Worm (Caenorhabditis elegans) whole organism, late embryonic: ENCODE data around the gene srv-2.

Experiments used
- F13H6.1 ChIP-seq: sonication (generic microtip); optimal IDR thresholded peaks from 2 replicates; lab custom pipeline; 2016; ENCODE audit warnings: missing genetic modification characterization, missing compliant biosample characterization
- ama-1 ChIP-seq: fragments of 150-350 bp; optimal IDR thresholded peaks from 2 replicates; lab custom pipeline; 2014
- ceh-18 ChIP-seq: sonication (generic microtip); optimal IDR thresholded peaks from 2 replicates; lab custom pipeline; 2016; ENCODE audit warnings: missing genetic modification characterization, missing compliant biosample characterization
- ceh-48 ChIP-seq: sonication (generic microtip); optimal IDR thresholded peaks from 2 replicates; lab custom pipeline; 2016; ENCODE audit warnings: missing genetic modification characterization, inconsistent platforms, missing compliant biosample characterization
- nfya-1 ChIP-seq: sonication (generic microtip); optimal IDR thresholded peaks from 2 replicates; lab custom pipeline; 2017; ENCODE audit warnings: missing genetic modification characterization, mild to moderate bottlenecking, missing compliant biosample characterization, antibody characterized with exemption, moderate library complexity
- pha-4 ChIP-seq: fragments of 150-350 bp; optimal IDR thresholded peaks from 2 replicates; lab custom pipeline; 2018; ENCODE audit warnings: missing biosample characterization, missing genetic modification reagents, missing genetic modification characterization
- pqm-1 ChIP-seq: sonication (generic microtip); optimal IDR thresholded peaks from 2 replicates; lab custom pipeline; 2016; ENCODE audit warnings: missing genetic modification characterization, missing compliant biosample characterization
- pros-1 ChIP-seq: fragments of 150-350 bp; optimal IDR thresholded peaks from 2 replicates; lab custom pipeline; 2014; ENCODE audit warnings: missing biosample characterization, missing genetic modification reagents, missing genetic modification characterization
- sox-4 ChIP-seq: sonication (generic microtip); optimal IDR thresholded peaks from 2 replicates; lab custom pipeline; 2017; ENCODE audit warnings: mild to moderate bottlenecking, missing genetic modification characterization, inconsistent platforms, missing compliant biosample characterization
- tbx-2 ChIP-seq: sonication (generic microtip); optimal IDR thresholded peaks from 2 replicates; lab custom pipeline; 2016; ENCODE audit warnings: missing genetic modification characterization, missing compliant biosample characterization
- tbx-7 ChIP-seq: sonication (generic microtip); optimal IDR thresholded peaks from 2 replicates; lab custom pipeline; 2016; ENCODE audit warnings: missing genotype, missing genetic modification characterization, missing compliant biosample characterization

DNA sequence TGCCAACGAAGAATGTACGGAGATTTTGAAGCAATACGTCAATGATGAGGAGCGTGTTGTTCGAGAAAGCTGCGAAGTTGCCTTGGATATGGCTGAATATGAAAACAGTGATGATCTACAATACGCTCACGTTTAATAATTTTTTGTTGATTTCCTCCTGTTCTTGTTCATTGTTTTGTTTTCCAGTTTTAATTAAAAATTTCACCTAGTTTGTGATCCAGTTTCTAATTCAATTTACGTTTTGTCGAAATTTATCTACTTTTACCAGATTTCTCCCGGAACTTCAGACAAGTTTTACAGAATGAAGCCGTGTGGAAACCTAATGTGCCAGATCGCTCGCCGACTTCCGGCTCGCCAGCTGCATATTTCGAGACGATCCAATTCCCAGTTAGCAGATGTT lies 21.3 kb downstream of the srv-2 start, which contains the start of gene dap-3:
- TF ChIP-seq pha-4 (tag; lab: Kevin White, UChicago), result no peak
- no peak for TF ChIP-seq pqm-1 (tag; lab: Kevin White, UChicago)
- TF ChIP-seq ceh-48 (tag; lab: Kevin White, UChicago), result no peak
- no peak for TF ChIP-seq sox-4
- no peak for TF ChIP-seq tbx-7 (tag; lab: Kevin White, UChicago)
- TF ChIP-seq ceh-18 (tag; lab: Kevin White, UChicago), result no peak
- TF ChIP-seq pros-1, result no peak
- no peak for TF ChIP-seq F13H6.1
- no peak for TF ChIP-seq ama-1 (lab: Kevin White, UChicago)
- no peak for TF ChIP-seq tbx-2 (tag; lab: Kevin White, UChicago)
- TF ChIP-seq nfya-1 (tag; lab: Kevin White, UChicago), result no peak
